Worm (Caenorhabditis elegans): ENCODE data around the gene nstp-8.

The nstp-8 gene

ce11 chrV:2206181-2206580, 9.3 kb upstream of the nstp-8 start, which contains the start of gene srt-40:
TSS of gene srt-40 (minus strand) at chrV:2206281.
- no peak for TF ChIP-seq lin-13 (GFP tag; optimal IDR thresholded peaks at IDR 0.05)
- no peak for TF ChIP-seq F26F4.8 (GFP tag; conservative IDR thresholded peaks at IDR 0.05)
- no peak for TF ChIP-seq F49E8.2 (tag; optimal IDR thresholded peaks at IDR 0.05; ENCODE audit: borderline replicate concordance)
- no peak for TF ChIP-seq egl-27 (tag; optimal IDR thresholded peaks at IDR 0.05)
- no peak for TF ChIP-seq lin-1 (GFP tag; IDR thresholded peaks at IDR 0.05)
- TF ChIP-seq ceh-20 (GFP tag; IDR thresholded peaks at IDR 0.05) = no peak
- no peak for TF ChIP-seq vab-7 (GFP tag; IDR thresholded peaks at IDR 0.05)
- no peak for TF ChIP-seq zag-1 (tag; optimal IDR thresholded peaks at IDR 0.05)
- TF ChIP-seq nhr-111 (GFP tag; optimal IDR thresholded peaks at IDR 0.05) = no peak
- no peak for TF ChIP-seq Y48G9A.11 (GFP tag; IDR thresholded peaks at IDR 0.05)
- TF ChIP-seq madf-9 (GFP tag; conservative IDR thresholded peaks at IDR 0.05) = no peak
- TF ChIP-seq saeg-2 (GFP tag; IDR thresholded peaks at IDR 0.05) = no peak

DNA sequence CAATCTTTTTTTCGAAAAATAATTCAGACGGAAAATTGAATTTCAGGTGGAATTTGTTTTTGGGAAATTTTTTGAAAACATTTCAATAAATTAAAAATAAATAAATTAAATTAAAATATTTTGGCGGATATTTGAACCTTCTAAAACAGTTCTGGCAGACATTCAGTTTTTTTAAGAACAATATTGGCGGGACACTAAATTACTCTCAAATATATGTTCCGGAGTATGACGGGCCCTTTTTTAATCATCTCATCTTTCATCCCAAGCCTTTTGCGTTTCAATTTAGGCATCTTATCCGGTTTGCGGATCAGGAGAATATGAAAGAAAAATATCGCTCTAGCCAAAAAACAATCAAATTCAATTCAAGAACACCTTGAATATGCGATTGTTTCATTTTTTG, 8.7 kb upstream of the nstp-8 start, which contains the start of gene svh-11:
Gene svh-11 (plus strand): TSS at position 301 of the 400 bp plus-strand sequence.
- TF ChIP-seq hmg-1.1 (GFP tag; IDR thresholded peaks at IDR 0.05) = no peak

- no peak for TF ChIP-seq zip-11 (GFP tag; IDR thresholded peaks at IDR 0.05)
- no peak for TF ChIP-seq ZK546.5 (tag; optimal IDR thresholded peaks at IDR 0.05)
- no peak for TF ChIP-seq pqm-1 (tag; optimal IDR thresholded peaks at IDR 0.05)
- TF ChIP-seq mdt-29 (GFP tag; IDR thresholded peaks at IDR 0.05) = no peak
- no peak for TF ChIP-seq sdz-12 (GFP tag; optimal IDR thresholded peaks at IDR 0.05)
- no peak for TF ChIP-seq mes-2 (tag; optimal IDR thresholded peaks at IDR 0.05; ENCODE audit: poor library complexity, severe bottlenecking)
- TF ChIP-seq mxl-3 (GFP tag; optimal IDR thresholded peaks at IDR 0.05) = no peak
These were observed 7.9 kb upstream of the nstp-8 start for ce11 chrV:2207527-2207926.

- TF ChIP-seq lin-13 (GFP tag; optimal IDR thresholded peaks at IDR 0.05) = no peak
- TF ChIP-seq ces-1 (GFP tag; optimal IDR thresholded peaks at IDR 0.05) = no peak
- TF ChIP-seq unc-62 (GFP tag; optimal IDR thresholded peaks at IDR 0.05 in 1 of 2) = no peak
- TF ChIP-seq unc-62 (tag; optimal IDR thresholded peaks at IDR 0.05) = no peak
- TF ChIP-seq Y5F2A.4 (GFP tag; optimal IDR thresholded peaks at IDR 0.05) = no peak
- no peak for TF ChIP-seq snpc-4 (tag; optimal IDR thresholded peaks at IDR 0.05)
- TF ChIP-seq tag-97 (GFP tag; IDR thresholded peaks at IDR 0.05) = no peak
- peak; percentile 83 for TF ChIP-seq hlh-30 (tag; optimal IDR thresholded peaks at IDR 0.05; ENCODE audit: insufficient read depth)
- no peak for TF ChIP-seq nhr-237 (tag; optimal IDR thresholded peaks at IDR 0.05)
- TF ChIP-seq hlh-11 (tag; optimal IDR thresholded peaks at IDR 0.05) = peak; percentile 40
- TF ChIP-seq nhr-102 (tag; optimal IDR thresholded peaks at IDR 0.05) = no peak
- no peak for TF ChIP-seq daf-12 (tag; optimal IDR thresholded peaks at IDR 0.05)
- no peak for TF ChIP-seq jun-1 (tag; optimal IDR thresholded peaks at IDR 0.05)
- peak; percentile 6 for TF ChIP-seq mes-2 (tag; optimal IDR thresholded peaks at IDR 0.05; ENCODE audit: poor library complexity, severe bottlenecking)
- no peak for TF ChIP-seq nhr-76 (tag; optimal IDR thresholded peaks at IDR 0.05)
- no peak for TF ChIP-seq nhr-48 (tag; optimal IDR thresholded peaks at IDR 0.05)
- TF ChIP-seq pqm-1 (tag; optimal IDR thresholded peaks at IDR 0.05) = no peak
- no peak for TF ChIP-seq lin-38 (GFP tag; IDR thresholded peaks at IDR 0.05)
- TF ChIP-seq madf-5 (GFP tag; IDR thresholded peaks at IDR 0.05) = no peak
- TF ChIP-seq aly-2 (tag; optimal IDR thresholded peaks at IDR 0.05) = no peak
- TF ChIP-seq pha-4 (GFP tag; IDR thresholded peaks at IDR 0.05) = no peak
- TF ChIP-seq pha-4 (tag; optimal IDR thresholded peaks at IDR 0.05) = peak; percentile 9
- peak; percentile 80 for TF ChIP-seq nhr-28 (tag; optimal IDR thresholded peaks at IDR 0.05)
- TF ChIP-seq zfp-3 (GFP tag; conservative IDR thresholded peaks at IDR 0.05) = no peak
- no peak for TF ChIP-seq F10B5.3 (tag; optimal IDR thresholded peaks at IDR 0.05)
- no peak for TF ChIP-seq nhr-42 (GFP tag; IDR thresholded peaks at IDR 0.05)
- no peak for TF ChIP-seq spr-3 (GFP tag; optimal IDR thresholded peaks at IDR 0.05)
- no peak for TF ChIP-seq arid-1 (GFP tag; conservative IDR thresholded peaks at IDR 0.05)
- TF ChIP-seq ceh-28 (tag; optimal IDR thresholded peaks at IDR 0.05) = no peak
- TF ChIP-seq rbr-2 (tag; optimal IDR thresholded peaks at IDR 0.05) = no peak
- no peak for TF ChIP-seq ama-1 (optimal IDR thresholded peaks at IDR 0.05)
These were observed 3.5 kb upstream of the nstp-8 start, which contains the start of gene nhr-133 for ce11 chrV:2211936-2212335. TSS of gene nhr-133 (minus strand) at chrV:2212118.

All from whole organism, L4 larva.